Worm (Caenorhabditis elegans): ENCODE measurements around the gene Y49A3A.4.

The Y49A3A.4 gene

ce11 chrV:14354258-14354877 is 4.3 kb downstream of the Y49A3A.4 start, which contains the start of gene Y49A3A.3:
Gene Y49A3A.3, plus strand, starts transcription at chrV:14354410.
- no peak for TF ChIP-seq tbx-11 (GFP tag; IDR thresholded peaks at IDR 0.05)
- TF ChIP-seq scrt-1 (GFP tag; IDR thresholded peaks at IDR 0.05), result no peak
- TF ChIP-seq ceh-13 (GFP tag; optimal IDR thresholded peaks at IDR 0.05), result no peak
- no peak for TF ChIP-seq hmbx-1 (tag; optimal IDR thresholded peaks at IDR 0.05)
- TF ChIP-seq pes-1 (GFP tag; IDR thresholded peaks at IDR 0.05), result no peak
- TF ChIP-seq F13C5.2 (tag; optimal IDR thresholded peaks at IDR 0.05), result no peak
- peak; percentile 52 for TF ChIP-seq ama-1 (optimal IDR thresholded peaks at IDR 0.05)
- no peak for TF ChIP-seq hnd-1 (tag; optimal IDR thresholded peaks at IDR 0.05)
- TF ChIP-seq tbx-37 (GFP tag; conservative IDR thresholded peaks at IDR 0.05), result no peak
- TF ChIP-seq sea-1 (GFP tag; conservative IDR thresholded peaks at IDR 0.05), result no peak
- TF ChIP-seq B0310.2 (tag; optimal IDR thresholded peaks at IDR 0.05), result no peak
- no peak for TF ChIP-seq ceh-36 (tag; optimal IDR thresholded peaks at IDR 0.05)
- no peak for TF ChIP-seq flt-1 (GFP tag; IDR thresholded peaks at IDR 0.05)
- no peak for TF ChIP-seq tra-4 (tag; optimal IDR thresholded peaks at IDR 0.05)
- no peak for TF ChIP-seq hmg-4 (GFP tag; optimal IDR thresholded peaks at IDR 0.05)
- TF ChIP-seq aly-1 (tag; optimal IDR thresholded peaks at IDR 0.05), result peak; percentile 9
- TF ChIP-seq ets-7 (tag; optimal IDR thresholded peaks at IDR 0.05), result no peak

ce11 chrV:14352032-14352431 is 6.7 kb downstream of the Y49A3A.4 start:
- no peak for TF ChIP-seq ama-1 (optimal IDR thresholded peaks at IDR 0.05)
- no peak for TF ChIP-seq hmg-4 (GFP tag; optimal IDR thresholded peaks at IDR 0.05)
- no peak for TF ChIP-seq ceh-36 (tag; optimal IDR thresholded peaks at IDR 0.05)
- no peak for TF ChIP-seq tbx-11 (GFP tag; IDR thresholded peaks at IDR 0.05)
- TF ChIP-seq hnd-1 (tag; optimal IDR thresholded peaks at IDR 0.05), result no peak
- TF ChIP-seq F13C5.2 (tag; optimal IDR thresholded peaks at IDR 0.05), result no peak
- no peak for TF ChIP-seq pes-1 (GFP tag; IDR thresholded peaks at IDR 0.05)
- TF ChIP-seq flt-1 (GFP tag; IDR thresholded peaks at IDR 0.05), result no peak
- TF ChIP-seq tbx-37 (GFP tag; conservative IDR thresholded peaks at IDR 0.05), result no peak
- no peak for TF ChIP-seq tra-4 (tag; optimal IDR thresholded peaks at IDR 0.05)
- no peak for TF ChIP-seq scrt-1 (GFP tag; IDR thresholded peaks at IDR 0.05)
- TF ChIP-seq sea-1 (GFP tag; conservative IDR thresholded peaks at IDR 0.05), result no peak

ce11 chrV:14351629-14352028 is 7.1 kb downstream of the Y49A3A.4 start, which contains the start of gene vha-13:
Gene vha-13, plus strand, starts transcription at chrV:14351709.
- no peak for TF ChIP-seq ceh-36 (tag; optimal IDR thresholded peaks at IDR 0.05)

DNA sequence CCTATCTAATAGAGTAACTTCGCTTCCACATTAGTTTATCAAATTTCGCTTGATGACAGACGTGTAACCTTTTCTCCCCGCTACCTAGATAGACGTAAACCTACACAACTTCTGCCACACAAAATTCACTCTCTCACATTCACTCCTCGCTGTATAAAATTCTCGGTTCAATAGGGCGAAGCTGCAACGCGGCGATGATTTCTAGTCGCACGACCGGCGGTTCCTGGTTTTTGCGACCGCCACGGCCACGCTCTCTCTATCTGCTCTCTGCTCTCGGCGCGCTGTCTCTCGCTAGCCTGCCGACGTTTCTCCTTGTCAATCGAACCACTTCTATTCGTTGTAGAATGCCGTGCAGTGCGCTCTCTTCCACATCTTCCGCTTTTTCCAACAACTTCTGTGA is 7.7 kb downstream of the Y49A3A.4 start:
- TF ChIP-seq B0310.2 (tag; optimal IDR thresholded peaks at IDR 0.05), result no peak
- TF ChIP-seq tbx-11 (GFP tag; IDR thresholded peaks at IDR 0.05), result no peak
- TF ChIP-seq ets-7 (tag; optimal IDR thresholded peaks at IDR 0.05), result no peak
- 0 out of 2 replicates have a peak, but pooled peaks have one; percentile 21 for TF ChIP-seq sea-1 (GFP tag; conservative IDR thresholded peaks at IDR 0.05)
- TF ChIP-seq F13C5.2 (tag; optimal IDR thresholded peaks at IDR 0.05), result peak; percentile 7
- TF ChIP-seq pes-1 (GFP tag; IDR thresholded peaks at IDR 0.05), result no peak
- TF ChIP-seq ama-1 (optimal IDR thresholded peaks at IDR 0.05), result no peak
- TF ChIP-seq scrt-1 (GFP tag; IDR thresholded peaks at IDR 0.05), result no peak
- TF ChIP-seq hmg-4 (GFP tag; optimal IDR thresholded peaks at IDR 0.05), result peak; percentile 34
- TF ChIP-seq ceh-36 (tag; optimal IDR thresholded peaks at IDR 0.05), result no peak
- TF ChIP-seq aly-1 (tag; optimal IDR thresholded peaks at IDR 0.05), result no peak
- TF ChIP-seq tbx-37 (GFP tag; conservative IDR thresholded peaks at IDR 0.05), result no peak
- TF ChIP-seq hmbx-1 (tag; optimal IDR thresholded peaks at IDR 0.05), result no peak

DNA sequence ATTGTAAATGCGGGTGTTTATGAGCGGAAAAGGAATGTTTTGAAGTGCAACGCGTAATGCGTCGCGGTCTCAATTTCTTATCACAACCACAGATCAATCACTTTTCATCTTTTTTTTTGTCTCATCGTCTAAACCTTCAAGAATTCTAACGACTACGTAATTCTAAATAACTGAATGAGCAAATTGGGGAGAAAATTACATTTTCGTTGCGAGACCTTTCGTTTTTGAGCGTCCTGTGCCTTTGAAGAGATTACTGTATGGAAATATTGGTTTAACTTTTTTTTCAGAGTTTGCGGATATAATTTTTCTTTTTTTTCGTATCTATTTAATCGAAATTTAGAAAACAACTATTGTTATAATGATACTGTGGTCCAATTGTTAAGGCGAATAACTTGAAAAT is 8.2 kb downstream of the Y49A3A.4 start:
- TF ChIP-seq F13C5.2 (tag; optimal IDR thresholded peaks at IDR 0.05) (no peak), hmg-4 (GFP tag; optimal IDR thresholded peaks at IDR 0.05) (no peak), hmbx-1 (tag; optimal IDR thresholded peaks at IDR 0.05) (no peak), ets-7 (tag; optimal IDR thresholded peaks at IDR 0.05) (no peak), ceh-13 (GFP tag; optimal IDR thresholded peaks at IDR 0.05) (no peak), pes-1 (GFP tag; IDR thresholded peaks at IDR 0.05) (no peak), tbx-11 (GFP tag; IDR thresholded peaks at IDR 0.05) (no peak), ama-1 (optimal IDR thresholded peaks at IDR 0.05) (no peak), B0310.2 (tag; optimal IDR thresholded peaks at IDR 0.05) (no peak)

DNA sequence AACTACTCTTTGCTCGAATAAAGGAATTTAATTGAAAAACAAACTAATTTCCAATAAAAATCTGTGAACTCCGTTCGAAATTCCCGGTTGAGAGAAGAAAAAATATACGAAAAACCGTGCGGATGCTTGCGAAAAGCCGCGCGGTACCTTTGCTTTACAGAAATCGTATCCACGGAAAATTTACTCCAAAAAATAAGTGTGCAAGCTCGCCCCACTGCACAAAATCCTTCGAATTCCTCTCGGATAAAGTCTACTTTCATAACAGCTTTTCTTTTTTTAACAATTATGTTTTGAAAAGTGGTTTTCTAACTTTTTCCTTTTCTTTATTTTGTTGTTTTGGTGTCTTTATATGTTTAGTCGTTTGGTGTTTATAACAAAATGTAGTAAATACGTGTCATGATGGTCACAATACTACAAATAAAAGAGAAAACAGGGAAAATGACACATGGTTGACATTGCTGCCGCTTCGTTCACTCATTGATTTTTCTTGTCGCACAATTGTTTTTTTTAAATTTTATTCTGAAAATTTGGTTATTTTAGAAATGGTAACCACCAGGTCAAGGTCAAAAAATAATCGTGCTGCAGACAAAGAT is 11.4 kb downstream of the Y49A3A.4 start, which contains the start of gene cept-2:
TSS of gene cept-2 (plus strand) at position 533 of the 593 bp plus-strand sequence.
- TF ChIP-seq tra-4 (tag; optimal IDR thresholded peaks at IDR 0.05), result no peak
- TF ChIP-seq ceh-13 (GFP tag; optimal IDR thresholded peaks at IDR 0.05), result no peak
- no peak for TF ChIP-seq sea-1 (GFP tag; conservative IDR thresholded peaks at IDR 0.05)
- TF ChIP-seq ets-7 (tag; optimal IDR thresholded peaks at IDR 0.05), result peak; percentile 28
- TF ChIP-seq tbx-37 (GFP tag; conservative IDR thresholded peaks at IDR 0.05), result peak; percentile 19; the same call in 1 of the 2 replicates
- TF ChIP-seq aly-1 (tag; optimal IDR thresholded peaks at IDR 0.05), result no peak
- peak; percentile 75 for TF ChIP-seq F13C5.2 (tag; optimal IDR thresholded peaks at IDR 0.05)
- TF ChIP-seq pes-1 (GFP tag; IDR thresholded peaks at IDR 0.05), result no peak
- no peak for TF ChIP-seq flt-1 (GFP tag; IDR thresholded peaks at IDR 0.05)
- no peak for TF ChIP-seq hnd-1 (tag; optimal IDR thresholded peaks at IDR 0.05)

DNA sequence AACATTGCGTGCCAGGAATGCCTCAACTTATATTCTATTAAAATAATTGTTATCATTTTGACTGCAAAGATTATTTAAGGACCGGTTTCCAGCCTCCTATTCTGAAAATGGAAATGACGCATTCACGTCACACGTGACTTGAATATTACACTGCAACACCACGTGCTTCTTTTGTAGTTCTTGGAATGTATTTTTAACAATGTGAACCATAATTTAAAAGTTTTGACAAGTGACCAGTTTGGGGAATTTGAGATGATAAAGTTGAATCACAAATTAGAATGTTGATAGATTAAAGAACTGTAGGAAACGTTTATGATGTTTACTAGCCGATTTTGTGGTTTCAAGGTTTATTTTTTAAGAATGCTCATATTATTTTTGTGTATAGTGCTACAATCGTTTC is 17.0 kb downstream of the Y49A3A.4 start, which contains the start of gene F47B8.10:
TSS of gene F47B8.10 (plus strand) at position 301 of the 400 bp plus-strand sequence.
- no peak for TF ChIP-seq scrt-1 (GFP tag; IDR thresholded peaks at IDR 0.05)
- TF ChIP-seq sea-1 (GFP tag; conservative IDR thresholded peaks at IDR 0.05), result no peak
- no peak for TF ChIP-seq tbx-11 (GFP tag; IDR thresholded peaks at IDR 0.05)
- TF ChIP-seq ceh-36 (tag; optimal IDR thresholded peaks at IDR 0.05), result no peak
- TF ChIP-seq hnd-1 (tag; optimal IDR thresholded peaks at IDR 0.05), result no peak
- TF ChIP-seq flt-1 (GFP tag; IDR thresholded peaks at IDR 0.05), result no peak
- no peak for TF ChIP-seq tra-4 (tag; optimal IDR thresholded peaks at IDR 0.05)
- TF ChIP-seq ceh-13 (GFP tag; optimal IDR thresholded peaks at IDR 0.05), result no peak
- no peak for TF ChIP-seq F13C5.2 (tag; optimal IDR thresholded peaks at IDR 0.05)
- TF ChIP-seq hmbx-1 (tag; optimal IDR thresholded peaks at IDR 0.05), result no peak

All from whole organism, early embryonic.